Worm (Caenorhabditis elegans) whole organism, L4 larva: ENCODE results near the gene tbx-32.

ENCODE experiments used
- D1046.2 ChIP-seq: fragments of 200-800 bp; sonication (Bioruptor generic); IDR thresholded peaks from 2 replicates; pipeline ENCODE4 v1.3.6; 2022; ENCODE audit warnings: missing genetic modification characterization, missing compliant biosample characterization
- F10B5.3 ChIP-seq: sonication (generic microtip); optimal IDR thresholded peaks from 2 replicates; lab custom pipeline; 2016; ENCODE audit warnings: mild to moderate bottlenecking, missing genetic modification characterization, missing compliant biosample characterization
- F26F4.8 ChIP-seq: fragments of 200-800 bp; sonication (Bioruptor generic); conservative IDR thresholded peaks from 2 replicates; pipeline ENCODE4 v1.3.6; 2022; ENCODE audit warnings: missing genetic modification characterization, missing compliant biosample characterization
- ZK546.5 ChIP-seq, 2 experiments: sonication (generic microtip); optimal IDR thresholded peaks; 2 replicates each; lab custom pipeline; 2017; ENCODE audit warnings: missing biosample characterization in 2 of 2, missing genetic modification characterization in 2 of 2
- arid-1 ChIP-seq: fragments of 200-800 bp; sonication (Bioruptor generic); conservative IDR thresholded peaks from 2 replicates; pipeline ENCODE4 v1.3.6; 2022; ENCODE audit warnings: missing genetic modification reagents, missing genetic modification characterization, missing compliant biosample characterization
- ceh-20 ChIP-seq: fragments of 200-800 bp; sonication (Bioruptor generic); IDR thresholded peaks from 2 replicates; pipeline ENCODE4 v1.3.6; 2022; ENCODE audit warnings: missing genetic modification reagents, missing genetic modification characterization, missing compliant biosample characterization
- ceh-28 ChIP-seq: fragments of 150-350 bp; optimal IDR thresholded peaks from 2 replicates; lab custom pipeline; 2014; ENCODE audit warnings: missing biosample characterization, missing genetic modification reagents, missing genetic modification characterization
- ceh-82 ChIP-seq: sonication (generic microtip); optimal IDR thresholded peaks from 2 replicates; lab custom pipeline; 2017; ENCODE audit warnings: missing biosample characterization, missing genetic modification characterization
- cey-2 ChIP-seq: sonication (generic microtip); optimal IDR thresholded peaks from 3 replicates; lab custom pipeline; 2017; ENCODE audit warnings: missing genetic modification characterization, mild to moderate bottlenecking, missing compliant biosample characterization, antibody characterized with exemption, borderline replicate concordance; ENCODE audit not compliant: insufficient read depth
- ctbp-1 ChIP-seq: fragments of 200-800 bp; sonication (Bioruptor generic); IDR thresholded peaks from 2 replicates; pipeline ENCODE4 v1.3.6; 2022; ENCODE audit warnings: missing genetic modification reagents, missing genetic modification characterization, missing compliant biosample characterization
- daf-8 ChIP-seq: fragments of 200-800 bp; sonication (Bioruptor generic); IDR thresholded peaks from 2 replicates; pipeline ENCODE4 v1.3.6; 2022; ENCODE audit warnings: missing genetic modification characterization, missing compliant biosample characterization
- dmd-6 ChIP-seq: fragments of 200-800 bp; sonication (Bioruptor generic); IDR thresholded peaks from 2 replicates; pipeline ENCODE4 v1.3.6; 2022; ENCODE audit warnings: missing genetic modification reagents, missing genetic modification characterization, missing compliant biosample characterization
- dpl-1 ChIP-seq: fragments of 150-350 bp; optimal IDR thresholded peaks from 2 replicates; lab custom pipeline; 2014; ENCODE audit warnings: missing biosample characterization, missing genetic modification reagents, missing genetic modification characterization
- dve-1 ChIP-seq: sonication (generic microtip); optimal IDR thresholded peaks from 2 replicates; lab custom pipeline; 2017; ENCODE audit warnings: antibody characterized with exemption, mild to moderate bottlenecking, missing genetic modification characterization, missing compliant biosample characterization; ENCODE audit not compliant: insufficient read depth
- egl-43 ChIP-seq: fragments of 200-800 bp; sonication (Bioruptor generic); IDR thresholded peaks from 2 replicates; pipeline ENCODE4 v1.3.6; 2022; ENCODE audit warnings: missing genetic modification reagents, missing genetic modification characterization, missing compliant biosample characterization
- gei-8 ChIP-seq: fragments of 200-800 bp; sonication (Bioruptor generic); optimal IDR thresholded peaks from 2 replicates; lab custom pipeline; 2018; ENCODE audit warnings: mild to moderate bottlenecking, missing genetic modification characterization, missing compliant biosample characterization
- hif-1 ChIP-seq, 2 experiments: sonication (generic microtip); optimal IDR thresholded peaks; 2 replicates each; lab custom pipeline; 2016 to 2017; ENCODE audit warnings: missing compliant biosample characterization in 2 of 2, missing genetic modification characterization in 2 of 2, missing genetic modification reagents in 2 of 2, missing genotype in 2 of 2, mild to moderate bottlenecking in 1 of 2
- hlh-30 ChIP-seq: sonication (generic microtip); optimal IDR thresholded peaks from 2 replicates; lab custom pipeline; 2017; ENCODE audit warnings: antibody characterized with exemption, mild to moderate bottlenecking, missing genetic modification characterization, missing compliant biosample characterization; ENCODE audit not compliant: insufficient read depth
- hmg-1.1 ChIP-seq: fragments of 200-800 bp; sonication (Bioruptor generic); IDR thresholded peaks from 2 replicates; pipeline ENCODE4 v1.3.6; 2022; ENCODE audit warnings: missing genetic modification reagents, missing genetic modification characterization, missing compliant biosample characterization
- lim-7 ChIP-seq: fragments of 200-800 bp; sonication (Bioruptor generic); IDR thresholded peaks from 2 replicates; pipeline ENCODE4 v1.3.6; 2022; ENCODE audit warnings: missing genetic modification characterization, missing compliant biosample characterization
- lin-38 ChIP-seq: fragments of 200-800 bp; sonication (Bioruptor generic); IDR thresholded peaks from 2 replicates; pipeline ENCODE4 v1.3.6; 2022; ENCODE audit warnings: missing genetic modification reagents, missing genetic modification characterization, missing compliant biosample characterization
- lsy-2 ChIP-seq, 2 experiments: fragments of 150-350 bp in 1 of 2; sonication (generic microtip) in 1 of 2; optimal IDR thresholded peaks; 2 replicates each; lab custom pipeline; 2014 to 2017; ENCODE audit warnings: missing biosample characterization in 2 of 2, missing genetic modification characterization in 2 of 2
- madf-5 ChIP-seq, 2 experiments: fragments of 200-800 bp; sonication (Bioruptor generic); IDR thresholded peaks; 2 replicates each; pipeline ENCODE4 v1.3.6; 2022; ENCODE audit warnings: missing compliant biosample characterization in 2 of 2, missing genetic modification characterization in 2 of 2
- madf-9 ChIP-seq: fragments of 200-800 bp; sonication (Bioruptor generic); conservative IDR thresholded peaks from 2 replicates; pipeline ENCODE4 v1.3.6; 2022; ENCODE audit warnings: missing genetic modification reagents, missing genetic modification characterization, missing compliant biosample characterization
- mdt-29 ChIP-seq: fragments of 200-800 bp; sonication (Bioruptor generic); IDR thresholded peaks from 2 replicates; pipeline ENCODE4 v1.3.6; 2022; ENCODE audit warnings: missing genetic modification reagents, missing genetic modification characterization, missing compliant biosample characterization
- mes-2 ChIP-seq: sonication (generic microtip); optimal IDR thresholded peaks from 2 replicates; lab custom pipeline; 2016; ENCODE audit warnings: missing genotype, mild to moderate bottlenecking, missing genetic modification characterization, missing compliant biosample characterization; ENCODE audit not compliant: poor library complexity, severe bottlenecking
- mxl-2 ChIP-seq: fragments of 200-800 bp; sonication (Bioruptor generic); conservative IDR thresholded peaks from 2 replicates; pipeline ENCODE4 v1.3.6; 2022; ENCODE audit warnings: missing genetic modification reagents, missing genetic modification characterization, missing compliant biosample characterization
- nhr-237 ChIP-seq: sonication (generic microtip); optimal IDR thresholded peaks from 2 replicates; lab custom pipeline; 2017; ENCODE audit warnings: missing biosample characterization, missing genetic modification characterization
- nhr-28 ChIP-seq: fragments of 150-350 bp; optimal IDR thresholded peaks from 2 replicates; lab custom pipeline; 2014; ENCODE audit warnings: missing biosample characterization, missing genetic modification characterization
- nhr-42 ChIP-seq: fragments of 200-800 bp; sonication (Bioruptor generic); IDR thresholded peaks from 2 replicates; pipeline ENCODE4 v1.3.6; 2022; ENCODE audit warnings: missing genetic modification characterization, missing compliant biosample characterization
- nhr-76 ChIP-seq: fragments of 150-350 bp; optimal IDR thresholded peaks from 2 replicates; lab custom pipeline; 2014; ENCODE audit warnings: missing biosample characterization, missing genetic modification characterization
- nhr-77 ChIP-seq: fragments of 150-350 bp; optimal IDR thresholded peaks from 2 replicates; lab custom pipeline; 2014; ENCODE audit warnings: missing biosample characterization, missing genetic modification characterization
- pqm-1 ChIP-seq: sonication (generic microtip); optimal IDR thresholded peaks from 2 replicates; lab custom pipeline; 2017; ENCODE audit warnings: missing biosample characterization, missing genetic modification characterization
- set-16 ChIP-seq: fragments of 200-800 bp; sonication (Bioruptor generic); IDR thresholded peaks from 2 replicates; pipeline ENCODE4 v1.3.6; 2022; ENCODE audit warnings: missing genetic modification reagents, missing genetic modification characterization, missing compliant biosample characterization
- tag-97 ChIP-seq: fragments of 200-800 bp; sonication (Bioruptor generic); IDR thresholded peaks from 2 replicates; pipeline ENCODE4 v1.3.6; 2022; ENCODE audit warnings: missing genetic modification characterization, missing compliant biosample characterization
- unc-130 ChIP-seq: sonication (generic microtip); optimal IDR thresholded peaks from 2 replicates; lab custom pipeline; 2016; ENCODE audit warnings: missing genetic modification reagents, missing genetic modification characterization, missing compliant biosample characterization
- unc-62 ChIP-seq, 3 experiments: fragments of 150-350 bp in 1 of 3; sonication (generic microtip); optimal IDR thresholded peaks in 2 of 3; peaks in 1 of 3; 1 replicate in 1 of 3; 2 replicates in 2 of 3; lab custom pipeline; 2014 to 2017; ENCODE audit warnings: missing biosample characterization in 3 of 3, missing genetic modification characterization in 3 of 3, missing genetic modification reagents in 3 of 3, missing genotype in 1 of 3
- vab-7 ChIP-seq: fragments of 200-800 bp; sonication (Bioruptor generic); IDR thresholded peaks from 2 replicates; pipeline ENCODE4 v1.3.6; 2022; ENCODE audit warnings: missing genetic modification reagents, missing genetic modification characterization, missing compliant biosample characterization
- zag-1 ChIP-seq: fragments of 150-350 bp; optimal IDR thresholded peaks from 2 replicates; lab custom pipeline; 2014; ENCODE audit warnings: missing biosample characterization, missing genetic modification characterization
- zfp-3 ChIP-seq: fragments of 200-800 bp; sonication (Bioruptor generic); conservative IDR thresholded peaks from 2 replicates; pipeline ENCODE4 v1.3.6; 2022; ENCODE audit warnings: missing genetic modification reagents, missing genetic modification characterization, missing compliant biosample characterization
- zip-2 ChIP-seq: fragments of 150-350 bp; optimal IDR thresholded peaks from 2 replicates; lab custom pipeline; 2014; ENCODE audit warnings: missing biosample characterization, missing genetic modification characterization
- ztf-11 ChIP-seq: fragments of 150-350 bp; optimal IDR thresholded peaks from 2 replicates; lab custom pipeline; 2014; ENCODE audit warnings: missing biosample characterization, missing genetic modification characterization

The tbx-32 gene

ce11 chrX:1654146-1654545, 1.2 kb upstream of the tbx-32 start, which contains the start of gene ZK380.6:
Gene ZK380.6, plus strand, starts transcription at chrX:1654446.
- TF ChIP-seq arid-1 (GFP tag; lab: Robert Waterston, UW): no peak
- TF ChIP-seq vab-7 (GFP tag; lab: Robert Waterston, UW): no peak
- no peak for TF ChIP-seq madf-5 (GFP tag; IDR thresholded peaks at IDR 0.05; lab: Robert Waterston, UW)
- TF ChIP-seq tag-97: no peak
- no peak for TF ChIP-seq zfp-3
- TF ChIP-seq zag-1 (tag; lab: Kevin White, UChicago): no peak
- TF ChIP-seq F26F4.8 (GFP tag; lab: Robert Waterston, UW): no peak
- no peak for TF ChIP-seq ztf-11
- TF ChIP-seq mes-2 (tag; lab: Kevin White, UChicago): no peak
- no peak for TF ChIP-seq egl-43
- TF ChIP-seq zip-2 (tag; lab: Kevin White, UChicago): no peak
- TF ChIP-seq unc-62 (GFP tag; optimal IDR thresholded peaks at IDR 0.05 in 1 of 2; lab: Kevin White, UChicago): no peak
- no peak for TF ChIP-seq unc-62 (tag; optimal IDR thresholded peaks at IDR 0.05; lab: Kevin White, UChicago)
- TF ChIP-seq ctbp-1 (GFP tag; lab: Robert Waterston, UW): no peak
- TF ChIP-seq dpl-1 (GFP tag; lab: Kevin White, UChicago): no peak
- no peak for TF ChIP-seq lin-38 (GFP tag; lab: Robert Waterston, UW)
- no peak for TF ChIP-seq nhr-237 (tag; lab: Kevin White, UChicago)
- TF ChIP-seq D1046.2 (GFP tag; lab: Robert Waterston, UW): no peak
- no peak for TF ChIP-seq unc-130 (GFP tag; lab: Kevin White, UChicago)
- no peak for TF ChIP-seq mxl-2 (GFP tag; lab: Robert Waterston, UW)
- no peak for TF ChIP-seq ceh-82 (tag; lab: Kevin White, UChicago)

ce11 chrX:1664925-1665324, 9.6 kb downstream of the tbx-32 start, which contains the start of gene R09H3.2:
Gene R09H3.2, minus strand, starts transcription at chrX:1665025.
- TF ChIP-seq nhr-77: no peak
- no peak for TF ChIP-seq madf-5 (GFP tag; IDR thresholded peaks at IDR 0.05; lab: Robert Waterston, UW)
- no peak for TF ChIP-seq dmd-6 (GFP tag; lab: Robert Waterston, UW)
- TF ChIP-seq ZK546.5 (tag; optimal IDR thresholded peaks at IDR 0.05; lab: Kevin White, UChicago): no peak
- TF ChIP-seq D1046.2 (GFP tag; lab: Robert Waterston, UW): no peak
- no peak for TF ChIP-seq hmg-1.1 (GFP tag; lab: Robert Waterston, UW)
- TF ChIP-seq F10B5.3 (tag; lab: Kevin White, UChicago): no peak
- no peak for TF ChIP-seq set-16
- no peak for TF ChIP-seq nhr-28 (tag; lab: Kevin White, UChicago)
- no peak for TF ChIP-seq hif-1 (tag; optimal IDR thresholded peaks at IDR 0.05; lab: Kevin White, UChicago)
- TF ChIP-seq mdt-29 (GFP tag; lab: Robert Waterston, UW): no peak

ce11 chrX:1667056-1667455, 11.7 kb downstream of the tbx-32 start:
- no peak for TF ChIP-seq pqm-1 (tag; lab: Kevin White, UChicago)
- TF ChIP-seq nhr-76 (tag; lab: Kevin White, UChicago): no peak
- no peak for TF ChIP-seq hlh-30
- TF ChIP-seq ceh-20 (GFP tag; lab: Robert Waterston, UW): no peak
- TF ChIP-seq ceh-28 (tag; lab: Kevin White, UChicago): peak; percentile 63
- no peak for TF ChIP-seq gei-8 (GFP tag; lab: Kevin White, UChicago)
- no peak for TF ChIP-seq nhr-42 (GFP tag; lab: Robert Waterston, UW)
- no peak for TF ChIP-seq dve-1 (tag; lab: Kevin White, UChicago)
- no peak for TF ChIP-seq ceh-82 (tag; lab: Kevin White, UChicago)
- TF ChIP-seq unc-62 (GFP tag; optimal IDR thresholded peaks at IDR 0.05 in 1 of 2; lab: Kevin White, UChicago): peak in 1 of 2 experiments; percentile 82
- no peak for TF ChIP-seq unc-62 (tag; optimal IDR thresholded peaks at IDR 0.05; lab: Kevin White, UChicago)
- TF ChIP-seq lim-7 (GFP tag; lab: Robert Waterston, UW): no peak
- no peak for TF ChIP-seq daf-8 (GFP tag; lab: Robert Waterston, UW)
- TF ChIP-seq tag-97: no peak
- no peak for TF ChIP-seq lsy-2 (tag; optimal IDR thresholded peaks at IDR 0.05; lab: Kevin White, UChicago)
- TF ChIP-seq madf-9 (GFP tag; lab: Robert Waterston, UW): no peak
- TF ChIP-seq egl-43: no peak
- no peak for TF ChIP-seq cey-2 (tag; lab: Kevin White, UChicago)
